Fruit fly (Drosophila melanogaster): ENCODE results near the gene mthl10.

The mthl10 gene

DNA sequence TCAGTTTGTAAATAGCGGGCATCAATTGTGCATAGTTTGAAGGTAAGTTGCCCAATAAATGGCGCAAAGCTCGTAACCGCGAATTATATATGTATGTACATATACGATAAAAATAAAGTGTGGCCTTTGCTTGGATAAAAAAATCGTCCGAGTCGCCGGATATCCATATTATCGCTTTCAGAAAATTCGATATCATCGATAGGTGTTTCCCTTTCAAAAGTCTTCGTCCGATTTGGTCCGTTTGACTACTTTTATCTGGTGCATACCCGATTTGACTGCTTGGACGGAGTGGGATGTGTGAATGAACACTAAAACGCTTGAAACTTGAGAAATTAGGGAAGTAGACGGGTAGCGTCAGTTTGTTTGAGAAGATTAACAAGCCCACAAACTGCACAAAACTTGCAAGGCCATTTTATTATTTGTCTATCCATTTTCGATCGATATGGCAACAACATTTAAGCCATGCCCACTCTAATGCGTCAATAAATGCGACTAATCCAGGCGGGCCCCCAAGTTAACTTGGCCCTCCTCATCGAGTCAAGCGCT is 13.5 kb downstream of the mthl10 start (continued):
- TF ChIP-seq CG31224 (GFP tag; IDR thresholded peaks at IDR 0.05) (no peak), Scr (GFP tag; IDR thresholded peaks at IDR 0.05; ENCODE audit: partially characterized antibody) (peak; percentile 63), usp (GFP tag; optimal IDR thresholded peaks at IDR 0.05) (no peak), Ets97D (GFP tag; optimal IDR thresholded peaks at IDR 0.05) (peak; percentile 93), CG4424 (GFP tag; optimal IDR thresholded peaks at IDR 0.05) (peak; percentile 21), CG12659 (GFP tag; optimal IDR thresholded peaks at IDR 0.05) (peak; percentile 49), row (GFP tag; IDR thresholded peaks at IDR 0.05) (no peak; the same call in 2 of the 3 replicates), Aef1 (GFP tag; IDR thresholded peaks at IDR 0.05) (no peak), Dp (GFP tag; optimal IDR thresholded peaks at IDR 0.05) (peak; percentile 57), cad (GFP tag; optimal IDR thresholded peaks at IDR 0.05) (no peak), fru (optimal IDR thresholded peaks at IDR 0.05) (no peak), Trl (optimal IDR thresholded peaks at IDR 0.05) (no peak), Trl (GFP tag; optimal IDR thresholded peaks at IDR 0.05) (no peak), tap (tag; optimal IDR thresholded peaks at IDR 0.05) (no peak), Side (GFP tag; optimal IDR thresholded peaks at IDR 0.05) (peak; percentile 16), cas (GFP tag; IDR thresholded peaks at IDR 0.05) (no peak), CG17385 (GFP tag; optimal IDR thresholded peaks at IDR 0.05) (peak; percentile 4), B-H2 (GFP tag; optimal IDR thresholded peaks at IDR 0.05) (peak; percentile 24), CG7987 (GFP tag; optimal IDR thresholded peaks at IDR 0.05) (peak; percentile 27), luna (GFP tag; optimal IDR thresholded peaks at IDR 0.05) (no peak), Neu2 (GFP tag; optimal IDR thresholded peaks at IDR 0.05; ENCODE audit: borderline replicate concordance) (no peak), D19A (tag; optimal IDR thresholded peaks at IDR 0.05) (no peak), Blimp-1 (GFP tag; optimal IDR thresholded peaks at IDR 0.05) (no peak), CG10267 (tag; optimal IDR thresholded peaks at IDR 0.05) (no peak), CG6254 (GFP tag; optimal IDR thresholded peaks at IDR 0.05) (no peak), crc (GFP tag; optimal IDR thresholded peaks at IDR 0.05) (no peak), her (GFP tag; optimal IDR thresholded peaks at IDR 0.05) (peak; percentile 38), CG12236 (GFP tag; optimal IDR thresholded peaks at IDR 0.05) (no peak), phol (tag; optimal IDR thresholded peaks at IDR 0.05) (peak; percentile 41), croc (GFP tag; conservative IDR thresholded peaks at IDR 0.05) (no peak), prd (optimal IDR thresholded peaks at IDR 0.05) (no peak), prd (GFP tag; IDR thresholded peaks at IDR 0.05) (no peak), CG43689 (GFP tag; IDR thresholded peaks at IDR 0.05) (no peak), CG18599 (GFP tag; optimal IDR thresholded peaks at IDR 0.05) (no peak), CG10959 (GFP tag; IDR thresholded peaks at IDR 0.05) (no peak), CG4707 (GFP tag; optimal IDR thresholded peaks at IDR 0.05) (no peak), E2f1 (GFP tag; IDR thresholded peaks at IDR 0.05) (no peak), CG34376 (GFP tag; optimal IDR thresholded peaks at IDR 0.05) (peak; percentile 74), CG18764 (GFP tag; optimal IDR thresholded peaks at IDR 0.05) (no peak), Myb (GFP tag; optimal IDR thresholded peaks at IDR 0.05) (peak; percentile 30), gce (GFP tag; IDR thresholded peaks at IDR 0.05) (no peak), CG13894 (tag; optimal IDR thresholded peaks at IDR 0.05) (peak; percentile 69), stwl (tag; optimal IDR thresholded peaks at IDR 0.05) (peak; percentile 83), vnd (GFP tag; IDR thresholded peaks at IDR 0.05; ENCODE audit: partially characterized antibody) (peak; percentile 47; the same call in 2 of the 3 replicates), CG17328 (GFP tag; IDR thresholded peaks at IDR 0.05) (no peak), Dll (GFP tag; IDR thresholded peaks at IDR 0.05; ENCODE audit: partially characterized antibody) (peak; percentile 63; the same call in 1 of the 4 replicates), Sry-δ (GFP tag; optimal IDR thresholded peaks at IDR 0.05) (peak; percentile 41), sd (tag; optimal IDR thresholded peaks at IDR 0.05) (no peak), CG5953 (GFP tag; IDR thresholded peaks at IDR 0.05) (no peak), mam (GFP tag; optimal IDR thresholded peaks at IDR 0.05) (no peak), CG18262 (tag; optimal IDR thresholded peaks at IDR 0.05) (no peak), pzg (GFP tag; optimal IDR thresholded peaks at IDR 0.05) (peak; percentile 39)
